Fruit fly (Drosophila melanogaster) whole organism, embryonic: ENCODE data around the gene MRG15.

Experiments
- Bgb ChIP-seq: fragments of 200-800 bp; sonication (Bioruptor generic); IDR thresholded peaks from 2 replicates; pipeline ENCODE4 v1.3.6; 2022; ENCODE audit warnings: missing biosample characterization, missing genetic modification characterization; ENCODE audit not compliant: partially characterized antibody
- CG10543 ChIP-seq: fragments of 200-800 bp; sonication (Bioruptor generic); optimal IDR thresholded peaks from 3 replicates; lab custom pipeline; 2017; ENCODE audit warnings: missing biosample characterization, mild to moderate bottlenecking, missing genetic modification characterization, moderate library complexity
- CG12299 ChIP-seq: fragments of 200-800 bp; sonication (Bioruptor generic); optimal IDR thresholded peaks from 2 replicates; lab custom pipeline; 2018; ENCODE audit warnings: missing biosample characterization, mild to moderate bottlenecking, missing genetic modification characterization
- CG13287 ChIP-seq: fragments of 200-800 bp; sonication (Bioruptor generic); IDR thresholded peaks from 2 replicates; pipeline ENCODE4 v1.3.6; 2022; ENCODE audit warnings: missing biosample characterization, missing genetic modification characterization; ENCODE audit not compliant: partially characterized antibody
- CG13424 ChIP-seq: fragments of 200-800 bp; sonication (Bioruptor generic); optimal IDR thresholded peaks from 2 replicates; lab custom pipeline; 2019; ENCODE audit warnings: missing biosample characterization, mild to moderate bottlenecking, missing genetic modification characterization, moderate library complexity
- CG14860 ChIP-seq: fragments of 200-800 bp; sonication (Bioruptor generic); IDR thresholded peaks from 3 replicates; pipeline ENCODE4 v1.3.6; 2022; ENCODE audit warnings: missing biosample characterization, missing genetic modification characterization; ENCODE audit not compliant: partially characterized antibody
- CG15514 ChIP-seq: fragments of 200-800 bp; sonication (Bioruptor generic); optimal IDR thresholded peaks from 3 replicates; lab custom pipeline; 2017; ENCODE audit warnings: missing biosample characterization, missing genetic modification characterization, mild to moderate bottlenecking, moderate library complexity, missing genetic modification reagents
- CG17802 ChIP-seq: fragments of 200-800 bp; sonication (Bioruptor generic); optimal IDR thresholded peaks from 2 replicates; lab custom pipeline; 2018; ENCODE audit warnings: missing biosample characterization, mild to moderate bottlenecking, missing genetic modification characterization, moderate library complexity
- CG30431 ChIP-seq: fragments of 200-800 bp; sonication (Bioruptor generic); optimal IDR thresholded peaks from 2 replicates; lab custom pipeline; 2017; ENCODE audit warnings: missing biosample characterization, missing genetic modification characterization
- CG32532 ChIP-seq: fragments of 200-800 bp; sonication (Bioruptor generic); IDR thresholded peaks from 2 replicates; pipeline ENCODE4 v1.3.6; 2022; ENCODE audit warnings: missing biosample characterization, missing genetic modification characterization
- CG3847 ChIP-seq: fragments of 200-800 bp; sonication (Bioruptor generic); IDR thresholded peaks from 2 replicates; pipeline ENCODE4 v1.3.6; 2022; ENCODE audit warnings: missing biosample characterization, missing genetic modification characterization
- CG6791 ChIP-seq: fragments of 200-800 bp; sonication (Bioruptor generic); IDR thresholded peaks from 3 replicates; pipeline ENCODE4 v1.3.6; 2022; ENCODE audit warnings: missing biosample characterization, missing genetic modification characterization; ENCODE audit not compliant: partially characterized antibody
- CG7271 ChIP-seq: fragments of 200-800 bp; sonication (Bioruptor generic); optimal IDR thresholded peaks from 2 replicates; lab custom pipeline; 2018; ENCODE audit warnings: missing biosample characterization, mild to moderate bottlenecking, missing genetic modification characterization, moderate library complexity
- CG7786 ChIP-seq: fragments of 200-800 bp; sonication (Bioruptor generic); optimal IDR thresholded peaks from 2 replicates; lab custom pipeline; 2016; ENCODE audit warnings: missing biosample characterization, missing genetic modification characterization
- CG8924 ChIP-seq: fragments of 200-800 bp; optimal IDR thresholded peaks from 3 replicates; lab custom pipeline; 2019; ENCODE audit warnings: missing biosample characterization, mild to moderate bottlenecking, missing genetic modification characterization, moderate library complexity
- CHES-1-like ChIP-seq: fragments of 200-800 bp; sonication (Bioruptor generic); optimal IDR thresholded peaks from 2 replicates; lab custom pipeline; 2016; ENCODE audit warnings: missing biosample characterization, missing genetic modification characterization
- Camta ChIP-seq: fragments of 200-800 bp; sonication (Bioruptor generic); optimal IDR thresholded peaks from 2 replicates; lab custom pipeline; 2016; ENCODE audit warnings: missing biosample characterization, missing genetic modification characterization
- Hey ChIP-seq: fragments of 200-800 bp; sonication (Bioruptor generic); optimal IDR thresholded peaks from 3 replicates; lab custom pipeline; 2018; ENCODE audit warnings: missing biosample characterization, mild to moderate bottlenecking, missing genetic modification characterization
- HmgZ ChIP-seq: fragments of 200-800 bp; sonication (Bioruptor generic); optimal IDR thresholded peaks from 2 replicates; lab custom pipeline; 2018; ENCODE audit warnings: missing biosample characterization, mild to moderate bottlenecking, missing genetic modification characterization
- Hr78 ChIP-seq, 2 experiments: fragments of 200-800 bp in 1 of 2; fragments of >200 bp in 1 of 2; sonication (Bioruptor generic) in 1 of 2; optimal IDR thresholded peaks; 2 replicates each; lab custom pipeline; 2017 to 2019; ENCODE audit warnings: missing biosample characterization in 2 of 2, missing genetic modification characterization in 2 of 2, mild to moderate bottlenecking in 1 of 2, moderate library complexity in 1 of 2
- Kr ChIP-seq: fragments of 200-800 bp; sonication (Bioruptor generic); optimal IDR thresholded peaks from 2 replicates; lab custom pipeline; 2017; ENCODE audit warnings: missing biosample characterization, mild to moderate bottlenecking, missing genetic modification characterization
- MESR4 ChIP-seq: fragments of 200-800 bp; sonication (Bioruptor generic); optimal IDR thresholded peaks from 2 replicates; lab custom pipeline; 2018; ENCODE audit warnings: missing biosample characterization, mild to moderate bottlenecking, missing genetic modification characterization, moderate library complexity
- NC2α ChIP-seq: fragments of 200-800 bp; sonication (Bioruptor generic); optimal IDR thresholded peaks from 2 replicates; lab custom pipeline; 2016; ENCODE audit warnings: missing biosample characterization, missing genetic modification characterization
- NFAT ChIP-seq: fragments of 200-800 bp; sonication (Bioruptor generic); IDR thresholded peaks from 2 replicates; pipeline ENCODE4 v1.3.6; 2022; ENCODE audit warnings: missing biosample characterization, missing genetic modification characterization
- NK7.1 ChIP-seq: fragments of 200-800 bp; sonication (Bioruptor generic); optimal IDR thresholded peaks from 3 replicates; lab custom pipeline; 2016; ENCODE audit warnings: missing biosample characterization, missing genetic modification characterization
- Opbp ChIP-seq: fragments of 200-800 bp; sonication (Bioruptor generic); IDR thresholded peaks from 3 replicates; pipeline ENCODE4 v1.3.6; 2022; ENCODE audit warnings: missing biosample characterization, missing genetic modification characterization; ENCODE audit not compliant: partially characterized antibody
- PHDP ChIP-seq: fragments of 200-800 bp; sonication (Bioruptor generic); optimal IDR thresholded peaks from 3 replicates; lab custom pipeline; 2018; ENCODE audit warnings: missing biosample characterization, mild to moderate bottlenecking, missing genetic modification characterization, moderate library complexity
- Ptx1 ChIP-seq: fragments of 200-800 bp; sonication (Bioruptor generic); IDR thresholded peaks from 2 replicates; pipeline ENCODE4 v1.3.6; 2022; ENCODE audit warnings: missing biosample characterization, missing genetic modification characterization
- Ssrp ChIP-seq: fragments of 200-800 bp; sonication (Bioruptor generic); optimal IDR thresholded peaks from 2 replicates; lab custom pipeline; 2018; ENCODE audit warnings: missing biosample characterization, mild to moderate bottlenecking, missing genetic modification characterization, moderate library complexity
- Usf ChIP-seq: fragments of 200-800 bp; sonication (Bioruptor generic); optimal IDR thresholded peaks from 2 replicates; lab custom pipeline; 2017; ENCODE audit warnings: missing genotype, missing biosample characterization, missing genetic modification characterization
- YL-1 ChIP-seq: fragments of 200-800 bp; sonication (Bioruptor generic); optimal IDR thresholded peaks from 3 replicates; lab custom pipeline; 2017; ENCODE audit warnings: missing biosample characterization, mild to moderate bottlenecking, missing genetic modification characterization
- abd-A ChIP-seq: fragments of 200-800 bp; sonication (Bioruptor generic); optimal IDR thresholded peaks from 3 replicates; lab custom pipeline; 2019; ENCODE audit warnings: missing biosample characterization, mild to moderate bottlenecking, missing genetic modification characterization, moderate library complexity
- amos ChIP-seq: fragments of 200-800 bp; sonication (Bioruptor generic); IDR thresholded peaks from 2 replicates; pipeline ENCODE4 v1.3.6; 2022; ENCODE audit warnings: missing biosample characterization, missing genetic modification characterization; ENCODE audit not compliant: partially characterized antibody
- ato ChIP-seq: fragments of 200-800 bp; sonication (Bioruptor generic); IDR thresholded peaks from 2 replicates; pipeline ENCODE4 v1.3.6; 2022; ENCODE audit warnings: missing biosample characterization, missing genetic modification characterization; ENCODE audit not compliant: partially characterized antibody
- dm ChIP-seq: fragments of 200-800 bp; sonication (Bioruptor generic); optimal IDR thresholded peaks from 3 replicates; lab custom pipeline; 2016; ENCODE audit warnings: missing biosample characterization, missing genetic modification characterization
- fd102C ChIP-seq: fragments of 200-800 bp; sonication (Bioruptor generic); optimal IDR thresholded peaks from 2 replicates; lab custom pipeline; 2018; ENCODE audit warnings: missing biosample characterization, mild to moderate bottlenecking, missing genetic modification characterization, moderate library complexity
- gcm ChIP-seq: fragments of 200-800 bp; sonication (Bioruptor generic); optimal IDR thresholded peaks from 2 replicates; lab custom pipeline; 2019; ENCODE audit warnings: missing biosample characterization, mild to moderate bottlenecking, missing genetic modification characterization, moderate library complexity
- hkb ChIP-seq, 2 experiments: fragments of 200-800 bp in 1 of 2; fragments of >200 bp in 1 of 2; sonication (Bioruptor generic) in 1 of 2; IDR thresholded peaks in 1 of 2; optimal IDR thresholded peaks in 1 of 2; 2 replicates each; pipeline versions ENCODE4 v1.3.6 to Lab custom; 2017 to 2022; ENCODE audit warnings: missing biosample characterization in 1 of 2, missing genetic modification characterization in 1 of 2
- lilli ChIP-seq: fragments of 200-800 bp; sonication (Bioruptor generic); optimal IDR thresholded peaks from 3 replicates; lab custom pipeline; 2016; ENCODE audit warnings: missing biosample characterization, missing genetic modification characterization
- nerfin-1 ChIP-seq: fragments of 200-800 bp; sonication (Bioruptor generic); optimal IDR thresholded peaks from 3 replicates; lab custom pipeline; 2019; ENCODE audit warnings: missing biosample characterization, mild to moderate bottlenecking, missing genetic modification characterization, moderate library complexity
- pzg ChIP-seq: fragments of 200-800 bp; sonication (Bioruptor generic); optimal IDR thresholded peaks from 3 replicates; lab custom pipeline; 2018; ENCODE audit warnings: missing biosample characterization, mild to moderate bottlenecking, missing genetic modification characterization, moderate library complexity
- ranshi ChIP-seq: fragments of 200-800 bp; sonication (Bioruptor generic); IDR thresholded peaks from 2 replicates; pipeline ENCODE4 v1.3.6; 2022; ENCODE audit warnings: missing biosample characterization, missing genetic modification characterization
- sd ChIP-seq: fragments of 200-800 bp; sonication (Bioruptor generic); optimal IDR thresholded peaks from 3 replicates; lab custom pipeline; 2018; ENCODE audit warnings: missing biosample characterization, mild to moderate bottlenecking, missing genetic modification characterization, moderate library complexity
- shn ChIP-seq: fragments of 200-800 bp; sonication (Bioruptor generic); optimal IDR thresholded peaks from 3 replicates; lab custom pipeline; 2016; ENCODE audit warnings: missing biosample characterization, missing genetic modification characterization
- sr ChIP-seq: fragments of 200-800 bp; sonication (Bioruptor generic); IDR thresholded peaks from 3 replicates; pipeline ENCODE4 v1.3.6; 2022; ENCODE audit warnings: missing biosample characterization, missing genetic modification characterization
- tll ChIP-seq, 2 experiments: fragments of 200-800 bp in 1 of 2; fragments of >200 bp in 1 of 2; sonication (Bioruptor generic) in 1 of 2; optimal IDR thresholded peaks; 2 replicates each; lab custom pipeline; 2017 to 2019; ENCODE audit warnings: missing biosample characterization in 2 of 2, missing genetic modification characterization in 2 of 2, mild to moderate bottlenecking in 1 of 2, moderate library complexity in 1 of 2
- vvl ChIP-seq: fragments of 200-800 bp; sonication (Bioruptor generic); IDR thresholded peaks from 2 replicates; pipeline ENCODE4 v1.3.6; 2022; ENCODE audit warnings: missing biosample characterization, missing genetic modification characterization
- zen ChIP-seq: fragments of 200-800 bp; sonication (Bioruptor generic); optimal IDR thresholded peaks from 3 replicates; lab custom pipeline; 2018; ENCODE audit warnings: missing biosample characterization, mild to moderate bottlenecking, missing genetic modification characterization, moderate library complexity

The MRG15 gene

dm6 chr3R:15243452-15243851 lies 34.5 kb downstream of the MRG15 start (continued):
- TF ChIP-seq amos (GFP tag; lab: Robert Waterston, UW) = peak; percentile 36; the same call in 1 of the 2 replicates
- TF ChIP-seq Bgb (GFP tag; lab: Robert Waterston, UW) = 0 out of 2 replicates have a peak, but pooled peaks have one; percentile 17
- no peak for TF ChIP-seq CG12299 (tag; lab: Kevin White, UChicago)
- no peak for TF ChIP-seq NC2α (GFP tag; lab: Kevin White, UChicago)
- TF ChIP-seq Ssrp (tag; lab: Kevin White, UChicago) = no peak
- TF ChIP-seq CG14860 (GFP tag; lab: Robert Waterston, UW) = no peak
- peak; percentile 36 for TF ChIP-seq CG13287 (GFP tag; lab: Robert Waterston, UW)
- no peak for TF ChIP-seq CG7271 (tag; lab: Kevin White, UChicago)
- TF ChIP-seq pzg (GFP tag; lab: Kevin White, UChicago) = peak; percentile 5
- TF ChIP-seq Camta (GFP tag; lab: Kevin White, UChicago) = no peak
- peak; percentile 13 for TF ChIP-seq CG8924 (tag; lab: Kevin White, UChicago)
- TF ChIP-seq Hr78 (GFP tag; optimal IDR thresholded peaks at IDR 0.05; lab: Kevin White, UChicago) = peak in 1 of 2 experiments; percentile 68
- TF ChIP-seq dm (GFP tag; lab: Kevin White, UChicago) = peak; percentile 94
- peak in 1 of 2 experiments; percentile 16 for TF ChIP-seq tll (GFP tag; optimal IDR thresholded peaks at IDR 0.05; lab: Kevin White, UChicago)
- TF ChIP-seq Hey = peak; percentile 64
- peak; percentile 68 for TF ChIP-seq abd-A
- no peak for TF ChIP-seq CG17802 (tag; lab: Kevin White, UChicago)
- peak; percentile 85 for TF ChIP-seq gcm
- no peak for TF ChIP-seq sr (GFP tag; lab: Robert Waterston, UW)
- TF ChIP-seq CG10543 = peak; percentile 70
- TF ChIP-seq CG15514 (GFP tag; lab: Kevin White, UChicago) = peak; percentile 9
- TF ChIP-seq sd (tag; lab: Kevin White, UChicago) = peak; percentile 97
- no peak for TF ChIP-seq ranshi (GFP tag; lab: Robert Waterston, UW)
- TF ChIP-seq Ptx1 = no peak
- TF ChIP-seq PHDP (tag; lab: Kevin White, UChicago) = peak; percentile 11
- no peak for TF ChIP-seq Usf (GFP tag; lab: Kevin White, UChicago)
- peak; percentile 56 for TF ChIP-seq nerfin-1
- no peak for TF ChIP-seq ato (GFP tag; lab: Robert Waterston, UW)
- no peak for TF ChIP-seq shn
- no peak for TF ChIP-seq CG3847 (GFP tag; lab: Robert Waterston, UW)
- no peak for TF ChIP-seq MESR4 (GFP tag; lab: Kevin White, UChicago)
- TF ChIP-seq hkb (optimal IDR thresholded peaks at IDR 0.05; lab: Kevin White, UChicago) = no peak
- peak; percentile 17; the same call in 1 of the 2 replicates for TF ChIP-seq hkb (GFP tag; IDR thresholded peaks at IDR 0.05; lab: Robert Waterston, UW)
- TF ChIP-seq CG13424 = no peak
- TF ChIP-seq NK7.1 (GFP tag; lab: Kevin White, UChicago) = no peak
- 0 out of 3 replicates have a peak, but pooled peaks have one; percentile 6 for TF ChIP-seq CG6791
- TF ChIP-seq NFAT (GFP tag; lab: Robert Waterston, UW) = peak; percentile 63; the same call in 1 of the 2 replicates
- TF ChIP-seq zen (tag; lab: Kevin White, UChicago) = no peak
- TF ChIP-seq Opbp (GFP tag; lab: Robert Waterston, UW) = 0 out of 3 replicates have a peak, but pooled peaks have one; percentile 9
- TF ChIP-seq lilli (GFP tag; lab: Kevin White, UChicago) = peak; percentile 30
- 0 out of 2 replicates have a peak, but pooled peaks have one; percentile 35 for TF ChIP-seq vvl (GFP tag; lab: Robert Waterston, UW)
- TF ChIP-seq CG30431 (GFP tag; lab: Kevin White, UChicago) = no peak
- TF ChIP-seq YL-1 = peak; percentile 94
- TF ChIP-seq CG7786 (GFP tag; lab: Kevin White, UChicago) = no peak
- peak; percentile 39 for TF ChIP-seq CHES-1-like (GFP tag; lab: Kevin White, UChicago)
- no peak for TF ChIP-seq fd102C
- TF ChIP-seq HmgZ (tag; lab: Kevin White, UChicago) = peak; percentile 57
- no peak for TF ChIP-seq CG32532 (GFP tag; lab: Robert Waterston, UW)
- TF ChIP-seq Kr (GFP tag; lab: Kevin White, UChicago) = peak; percentile 30
